Fruit fly (Drosophila melanogaster): ENCODE data around the gene CG10680.

DNA sequence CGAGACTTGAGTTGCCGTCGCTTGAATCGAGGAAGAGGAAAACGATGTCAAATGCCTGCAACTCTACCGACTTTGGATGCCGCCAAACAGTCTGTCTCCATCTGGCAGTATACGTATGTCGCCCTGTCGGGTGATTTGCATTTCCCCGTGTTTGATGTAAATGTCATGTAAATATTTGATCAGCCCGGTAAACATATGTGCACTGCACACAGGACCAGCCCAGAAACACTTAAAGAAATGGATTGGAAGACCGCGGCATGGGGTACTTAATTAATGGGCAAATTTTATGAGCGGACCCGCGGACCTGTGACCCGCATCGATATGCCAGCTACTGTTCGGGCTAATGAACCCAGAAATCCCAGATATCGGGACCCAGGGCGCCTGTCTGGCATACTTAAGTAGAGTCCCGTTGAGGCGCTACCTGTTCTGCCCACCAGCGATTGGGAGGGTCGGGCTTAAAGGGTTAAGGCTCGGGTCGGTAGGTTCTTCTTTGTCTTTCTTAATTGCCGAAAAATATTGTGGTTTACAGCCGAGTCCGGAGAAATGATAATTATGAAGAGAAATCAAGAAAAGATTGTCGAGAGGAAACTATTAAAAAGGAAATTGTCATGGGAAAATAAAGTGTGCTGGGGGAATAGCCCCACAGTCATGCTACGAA lies 26.0 kb upstream of the CG10680 start:
- TF ChIP-seq Atf6 (GFP tag; IDR thresholded peaks at IDR 0.05) (no peak), CG16815 (GFP tag; optimal IDR thresholded peaks at IDR 0.05) (no peak), Xbp1 (GFP tag; optimal IDR thresholded peaks at IDR 0.05) (no peak), sr (GFP tag; IDR thresholded peaks at IDR 0.05) (no peak), CG4854 (GFP tag; optimal IDR thresholded peaks at IDR 0.05) (no peak), kay (GFP tag; optimal IDR thresholded peaks at IDR 0.05) (no peak)

Measured in whole organism, embryonic.